Worm (Caenorhabditis elegans): ENCODE measurements around the gene C53A5.2.

The C53A5.2 gene

DNA sequence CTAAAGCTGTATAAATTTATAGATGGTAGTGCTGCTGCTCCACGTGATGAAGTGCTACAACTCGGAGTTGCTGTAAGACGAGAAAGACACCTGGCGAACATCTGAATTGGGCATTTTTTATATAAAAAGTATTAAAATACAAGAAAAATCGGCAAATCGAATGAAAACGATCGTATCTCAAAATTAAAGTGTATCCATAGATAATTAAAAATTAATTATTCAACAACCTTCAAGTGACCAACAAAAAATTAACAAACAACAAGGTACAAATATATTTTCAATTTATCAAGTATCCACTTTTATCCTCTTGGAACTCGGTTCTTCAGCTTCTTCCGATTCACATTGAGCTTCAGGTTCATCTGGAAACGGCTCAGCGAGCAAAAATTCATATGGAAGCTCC lies 3.7 kb downstream of the C53A5.2 start, which contains the start of gene R02D5.8:
TSS of gene R02D5.8 (minus strand) at position 101 of the 400 bp plus-strand sequence.
- TF ChIP-seq ceh-44 (GFP tag; IDR thresholded peaks at IDR 0.05) (no peak), nhr-42 (GFP tag; IDR thresholded peaks at IDR 0.05) (no peak), fos-1 (tag; optimal IDR thresholded peaks at IDR 0.05) (no peak), tra-1 (GFP tag; IDR thresholded peaks at IDR 0.05) (no peak)

DNA sequence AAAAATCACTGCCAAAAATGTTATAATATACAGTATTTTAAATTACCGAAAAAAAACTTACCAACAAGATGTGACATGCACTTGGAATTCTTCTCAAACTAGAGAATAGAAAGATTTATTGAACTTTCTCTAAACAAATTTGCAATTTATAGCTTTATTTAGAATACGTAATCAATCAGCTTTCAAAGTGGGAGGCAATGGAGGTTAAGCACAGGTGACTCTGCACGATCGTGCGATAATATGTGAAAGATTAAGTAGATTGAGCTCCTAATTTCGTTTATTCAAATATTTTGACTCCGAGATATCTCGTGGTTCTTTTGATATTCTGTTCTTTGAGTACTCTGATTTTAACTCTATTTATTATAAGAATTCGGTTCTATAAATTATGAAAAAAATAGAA lies 5.0 kb downstream of the C53A5.2 start, which contains the start of gene R02D5.6:
TSS of gene R02D5.6 (minus strand) at position 101 of the 400 bp plus-strand sequence.
- TF ChIP-seq mep-1 (tag; optimal IDR thresholded peaks at IDR 0.05) = no peak
- TF ChIP-seq T26A8.4 (GFP tag; IDR thresholded peaks at IDR 0.05) = no peak
- no peak for TF ChIP-seq dmd-6 (GFP tag; IDR thresholded peaks at IDR 0.05)
- TF ChIP-seq unc-62 (GFP tag; optimal IDR thresholded peaks at IDR 0.05 in 1 of 2) = no peak
- TF ChIP-seq unc-62 (tag; optimal IDR thresholded peaks at IDR 0.05) = no peak

DNA sequence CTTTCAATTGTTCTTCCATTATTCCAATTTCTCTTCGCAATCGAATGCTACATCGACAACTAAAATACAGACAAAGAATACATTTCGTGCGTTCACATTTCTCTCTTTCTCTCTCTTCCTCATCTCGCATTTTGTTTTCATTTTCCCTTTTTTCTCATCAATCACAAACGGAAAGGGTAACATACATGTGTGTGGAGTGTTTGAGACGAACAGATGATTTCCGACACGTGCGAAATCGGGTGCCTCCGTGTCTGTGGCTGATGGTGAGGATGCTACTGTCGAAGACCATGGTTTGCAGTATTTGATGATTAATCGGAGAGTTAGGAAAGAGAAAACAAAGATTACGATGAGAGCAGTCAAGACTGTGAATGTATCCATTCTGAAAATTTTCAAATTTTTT lies 12.3 kb downstream of the C53A5.2 start, which contains the start of gene R02D5.9:
TSS of gene R02D5.9 (minus strand) at position 378 of the 400 bp plus-strand sequence.
- TF ChIP-seq nhr-76 (tag; optimal IDR thresholded peaks at IDR 0.05) (peak; percentile 14), mxl-3 (GFP tag; optimal IDR thresholded peaks at IDR 0.05) (peak; percentile 91), dve-1 (tag; optimal IDR thresholded peaks at IDR 0.05; ENCODE audit: insufficient read depth) (peak; percentile 61), mdl-1 (tag; optimal IDR thresholded peaks at IDR 0.05) (peak; percentile 77 to 97), lim-7 (GFP tag; IDR thresholded peaks at IDR 0.05) (no peak), nhr-77 (tag; optimal IDR thresholded peaks at IDR 0.05) (peak; percentile 47), unc-62 (GFP tag; optimal IDR thresholded peaks at IDR 0.05 in 1 of 2) (peak in 1 of 2 experiments; percentile 85), unc-62 (tag; optimal IDR thresholded peaks at IDR 0.05) (no peak), nhr-6 (tag; optimal IDR thresholded peaks at IDR 0.05) (peak; percentile 85), tra-1 (GFP tag; IDR thresholded peaks at IDR 0.05) (peak; percentile 54; the same call in 1 of the 2 replicates), cey-2 (tag; optimal IDR thresholded peaks at IDR 0.05; ENCODE audit: borderline replicate concordance, insufficient read depth) (peak; percentile 52), nhr-28 (tag; optimal IDR thresholded peaks at IDR 0.05) (peak; percentile 89), ama-1 (optimal IDR thresholded peaks at IDR 0.05) (no peak), ZK546.5 (tag; optimal IDR thresholded peaks at IDR 0.05) (no peak), hlh-30 (tag; optimal IDR thresholded peaks at IDR 0.05; ENCODE audit: insufficient read depth) (peak; percentile 85)

DNA sequence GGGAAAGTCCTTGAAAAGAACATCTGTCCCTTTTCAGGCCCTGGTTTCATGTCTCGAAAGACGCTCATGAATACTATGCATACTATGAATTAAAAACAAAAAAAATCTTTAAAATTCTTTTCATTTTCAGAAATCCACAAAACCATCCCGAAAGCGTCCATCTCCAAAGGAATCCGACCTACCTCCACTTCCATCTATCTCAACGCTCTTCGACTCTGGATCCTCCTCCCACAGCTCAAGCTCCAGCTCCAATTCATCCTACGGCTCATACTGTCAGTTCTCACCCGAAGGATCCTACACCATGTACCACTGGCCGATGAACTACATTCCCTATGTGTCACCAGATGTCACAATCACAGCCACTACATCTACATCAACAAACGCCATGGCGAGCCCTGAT lies 14.4 kb downstream of the C53A5.2 start:
- TF ChIP-seq aha-1 (tag) (peak; percentile 68), zip-2 (tag; optimal IDR thresholded peaks at IDR 0.05) (no peak), unc-62 (GFP tag; optimal IDR thresholded peaks at IDR 0.05 in 1 of 2) (peak in 1 of 2 experiments; percentile 66), unc-62 (tag; optimal IDR thresholded peaks at IDR 0.05) (no peak), unc-130 (GFP tag; optimal IDR thresholded peaks at IDR 0.05) (no peak)

DNA sequence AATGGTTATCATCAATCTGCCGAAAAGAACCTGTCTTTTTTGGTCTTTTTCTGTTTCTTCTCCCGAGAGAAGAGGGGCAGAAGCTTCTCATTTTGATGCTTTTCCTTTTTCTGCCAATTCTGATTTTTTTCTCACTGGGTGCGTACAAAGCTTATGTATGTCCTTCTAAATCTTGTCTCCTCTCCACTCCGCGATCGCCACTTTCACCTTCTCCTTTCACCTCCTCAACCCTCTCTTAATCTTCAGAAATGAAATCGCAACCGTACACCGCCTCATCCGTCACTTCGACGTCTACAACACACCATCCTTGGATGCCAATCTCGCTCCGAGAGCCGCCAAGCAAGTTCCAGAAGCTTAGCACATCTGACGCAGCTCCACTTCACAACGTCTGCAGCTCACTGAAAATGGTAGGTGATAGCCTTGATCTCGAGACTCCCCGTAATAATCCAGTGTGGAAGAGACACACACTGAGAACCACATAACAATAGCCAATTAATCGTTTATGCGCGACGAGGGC lies 14.9 kb downstream of the C53A5.2 start, which contains the start of gene R02D5.1:
TSS of gene R02D5.1 (plus strand) at position 245 of the 517 bp plus-strand sequence.
- TF ChIP-seq nhr-48 (tag; optimal IDR thresholded peaks at IDR 0.05) (peak; percentile 43), hlh-11 (tag; optimal IDR thresholded peaks at IDR 0.05) (peak; percentile 25), ceh-44 (GFP tag; IDR thresholded peaks at IDR 0.05) (no peak)

DNA sequence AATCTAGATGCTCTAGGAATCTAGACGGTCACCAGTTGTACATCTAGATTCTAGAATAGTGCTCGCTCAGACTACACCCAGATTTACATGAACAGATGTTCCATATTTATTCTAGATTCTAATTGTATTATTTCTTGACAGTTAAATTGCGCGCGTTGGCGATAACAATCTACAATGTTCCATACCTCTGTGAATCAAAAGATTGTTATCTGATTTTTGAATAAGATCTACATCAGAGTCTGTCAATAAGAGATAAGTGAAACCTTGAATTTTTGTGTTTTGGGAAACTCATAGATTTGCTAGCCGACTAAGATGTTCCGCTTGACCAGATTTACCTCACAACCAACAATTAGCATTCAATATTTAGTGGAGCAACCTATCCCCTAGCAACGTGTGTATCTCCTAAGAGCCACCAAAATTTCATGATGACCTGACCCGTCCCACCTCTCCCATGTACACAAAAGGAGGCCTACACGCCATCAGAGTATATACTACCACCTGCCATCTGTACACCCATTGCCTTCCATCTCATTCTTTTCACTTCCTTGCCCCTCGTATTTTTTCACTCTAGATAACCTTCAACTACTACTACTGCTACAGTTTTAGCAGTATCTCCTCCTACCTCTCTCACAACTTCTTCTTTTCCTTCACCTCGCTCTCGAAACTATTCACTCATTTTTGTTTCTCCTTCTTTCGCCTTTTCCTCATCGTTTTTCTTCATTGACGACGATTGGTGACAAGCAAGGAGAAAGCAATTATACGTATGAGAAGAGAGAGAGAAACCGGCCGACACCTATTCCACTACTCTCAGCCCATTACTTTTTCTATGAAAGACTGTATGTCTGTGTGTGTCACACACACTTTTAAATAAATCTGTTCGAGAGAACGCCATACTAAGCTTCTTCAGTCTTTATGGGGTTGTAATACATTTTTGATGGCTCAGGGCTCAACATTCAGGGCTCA lies 16.0 kb downstream of the C53A5.2 start:
- TF ChIP-seq pqm-1 (tag; optimal IDR thresholded peaks at IDR 0.05) = no peak
- no peak for TF ChIP-seq nhr-42 (GFP tag; IDR thresholded peaks at IDR 0.05)
- TF ChIP-seq zfp-2 (tag; optimal IDR thresholded peaks at IDR 0.05) = no peak
- TF ChIP-seq nhr-28 (tag; optimal IDR thresholded peaks at IDR 0.05) = peak; percentile 13
- no peak for TF ChIP-seq php-3 (GFP tag; IDR thresholded peaks at IDR 0.05)
- TF ChIP-seq unc-62 (GFP tag; optimal IDR thresholded peaks at IDR 0.05 in 1 of 2) = peak in 1 of 2 experiments; percentile 40
- no peak for TF ChIP-seq unc-62 (tag; optimal IDR thresholded peaks at IDR 0.05)
- no peak for TF ChIP-seq ceh-62 (tag; optimal IDR thresholded peaks at IDR 0.05)
- peak; percentile 75 for TF ChIP-seq aha-1 (tag)

Data from whole organism, L4 larva.